Worm (Caenorhabditis elegans) whole organism, L3 larva: Measurements from ENCODE around the gene zip-3.
A peak's percentile ranks its signal among the peaks of the same experiment; 100 is the strongest.

Experiments
- ama-1 ChIP-seq: fragments of 150-350 bp; optimal IDR thresholded peaks from 2 replicates; lab custom pipeline; 2018
- lin-15B ChIP-seq: fragments of 150-350 bp; optimal IDR thresholded peaks from 2 replicates; lab custom pipeline; 2014; ENCODE audit warnings: missing biosample characterization, missing genetic modification characterization
- lin-39 ChIP-seq: fragments of 150-350 bp; optimal IDR thresholded peaks from 2 replicates; lab custom pipeline; 2018; ENCODE audit warnings: missing biosample characterization, missing genetic modification reagents, missing genetic modification characterization
- nfya-1 ChIP-seq: sonication (generic microtip); optimal IDR thresholded peaks from 2 replicates; lab custom pipeline; 2017; ENCODE audit warnings: missing genetic modification characterization, mild to moderate bottlenecking, missing compliant biosample characterization, antibody characterized with exemption, moderate library complexity; ENCODE audit not compliant: insufficient read depth
- nhr-23 ChIP-seq: fragments of 150-350 bp; optimal IDR thresholded peaks from 2 replicates; lab custom pipeline; 2014; ENCODE audit warnings: missing biosample characterization, missing genetic modification reagents, missing genetic modification characterization

DNA sequence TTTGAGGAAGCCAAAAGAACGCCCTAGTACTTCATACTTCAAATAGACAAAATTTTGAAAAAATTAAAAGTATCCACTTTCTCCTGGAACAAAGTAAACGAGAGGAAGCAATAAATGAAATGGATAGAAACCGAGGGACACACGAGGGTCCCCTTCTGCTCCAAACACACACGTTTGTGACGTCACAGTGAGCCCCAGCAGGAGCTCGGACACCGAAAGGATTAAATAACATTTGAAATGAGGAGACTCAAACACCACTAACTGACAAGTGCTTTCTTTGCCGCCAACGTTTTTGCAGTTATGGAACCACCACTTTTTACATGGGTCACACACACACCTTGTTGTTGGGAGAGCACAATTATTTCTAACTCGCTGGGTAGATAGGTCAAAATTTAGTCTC is 53.8 kb downstream of the zip-3 start:
- TF ChIP-seq nhr-23 (tag; lab: Kevin White, UChicago) (no peak), ama-1 (lab: Kevin White, UChicago) (no peak), nfya-1 (tag; lab: Kevin White, UChicago) (peak; percentile 48), lin-15B (tag; lab: Kevin White, UChicago) (no peak), lin-39 (tag; lab: Kevin White, UChicago) (peak; percentile 67)
